Fruit fly (Drosophila melanogaster) whole organism, embryonic: Measurements from ENCODE around the gene Cyp12a5.
A peak's percentile ranks its signal among the peaks of the same experiment; 100 is the strongest.

Experiments used
- Adf1 ChIP-seq: fragments of 200-800 bp; sonication (Bioruptor generic); IDR thresholded peaks from 2 replicates; pipeline ENCODE4 v1.3.6; 2022; ENCODE audit warnings: missing biosample characterization, missing genetic modification characterization
- Awh ChIP-seq: fragments of 200-800 bp; sonication (Bioruptor generic); IDR thresholded peaks from 2 replicates; pipeline ENCODE4, ENCODE4 v1.3.6; 2022; ENCODE audit warnings: missing biosample characterization, missing genetic modification characterization
- BEAF-32 ChIP-seq: fragments of 200-800 bp; sonication (Bioruptor generic); optimal IDR thresholded peaks from 3 replicates; lab custom pipeline; 2017; ENCODE audit warnings: missing biosample characterization, missing genetic modification characterization, mild to moderate bottlenecking, moderate library complexity, missing genetic modification reagents
- CG10979 ChIP-seq: fragments of 200-800 bp; sonication (Bioruptor generic); optimal IDR thresholded peaks from 2 replicates; lab custom pipeline; 2018; ENCODE audit warnings: missing biosample characterization, mild to moderate bottlenecking, missing genetic modification characterization, moderate library complexity
- CG11247 ChIP-seq: fragments of 200-800 bp; sonication (Bioruptor generic); IDR thresholded peaks from 2 replicates; pipeline ENCODE4 v1.3.6; 2022; ENCODE audit warnings: missing biosample characterization, missing genetic modification characterization
- CG11504 ChIP-seq: fragments of 200-800 bp; sonication (Bioruptor generic); optimal IDR thresholded peaks from 3 replicates; lab custom pipeline; 2019; ENCODE audit warnings: missing biosample characterization, mild to moderate bottlenecking, missing genetic modification characterization, moderate library complexity
- CG11560 ChIP-seq: fragments of 200-800 bp; sonication (Bioruptor generic); IDR thresholded peaks from 3 replicates; pipeline ENCODE4 v1.3.6; 2022; ENCODE audit warnings: missing biosample characterization, missing genetic modification characterization
- CG12104 ChIP-seq: fragments of 200-800 bp; sonication (Bioruptor generic); optimal IDR thresholded peaks from 3 replicates; lab custom pipeline; 2016; ENCODE audit warnings: missing biosample characterization, missing genetic modification characterization
- CG12391 ChIP-seq: fragments of 200-800 bp; sonication (Bioruptor generic); optimal IDR thresholded peaks from 3 replicates; lab custom pipeline; 2018; ENCODE audit warnings: missing biosample characterization, mild to moderate bottlenecking, missing genetic modification characterization, moderate library complexity
- CG12942 ChIP-seq: fragments of 200-800 bp; sonication (Bioruptor generic); optimal IDR thresholded peaks from 3 replicates; lab custom pipeline; 2016; ENCODE audit warnings: missing biosample characterization, missing genetic modification characterization
- CG13424 ChIP-seq: fragments of 200-800 bp; sonication (Bioruptor generic); optimal IDR thresholded peaks from 2 replicates; lab custom pipeline; 2019; ENCODE audit warnings: missing biosample characterization, mild to moderate bottlenecking, missing genetic modification characterization, moderate library complexity
- CG14710 ChIP-seq: fragments of 200-800 bp; sonication (Bioruptor generic); optimal IDR thresholded peaks from 3 replicates; lab custom pipeline; 2019; ENCODE audit warnings: missing biosample characterization, mild to moderate bottlenecking, missing genetic modification characterization, moderate library complexity
- CG15073 ChIP-seq: fragments of 200-800 bp; sonication (Bioruptor generic); optimal IDR thresholded peaks from 2 replicates; lab custom pipeline; 2016; ENCODE audit warnings: missing biosample characterization, missing genetic modification characterization
- CG15601 ChIP-seq: fragments of 200-800 bp; sonication (Bioruptor generic); optimal IDR thresholded peaks from 3 replicates; lab custom pipeline; 2019; ENCODE audit warnings: missing biosample characterization, mild to moderate bottlenecking, missing genetic modification characterization, moderate library complexity
- CG17186 ChIP-seq: fragments of 200-800 bp; sonication (Bioruptor generic); optimal IDR thresholded peaks from 3 replicates; lab custom pipeline; 2017; ENCODE audit warnings: missing biosample characterization, missing genetic modification reagents, missing genetic modification characterization
- CG17361 ChIP-seq: fragments of 200-800 bp; sonication (Bioruptor generic); IDR thresholded peaks from 3 replicates; pipeline ENCODE4 v1.3.6; 2022; ENCODE audit warnings: missing biosample characterization, missing genetic modification characterization
- CG18262 ChIP-seq: fragments of 200-800 bp; optimal IDR thresholded peaks from 3 replicates; lab custom pipeline; 2019; ENCODE audit warnings: missing biosample characterization, mild to moderate bottlenecking, missing genetic modification characterization, moderate library complexity
- CG3065 ChIP-seq: fragments of 200-800 bp; sonication (Bioruptor generic); optimal IDR thresholded peaks from 2 replicates; lab custom pipeline; 2016; ENCODE audit warnings: missing biosample characterization, missing genetic modification characterization
- CG31365 ChIP-seq: fragments of 200-800 bp; sonication (Bioruptor generic); optimal IDR thresholded peaks from 2 replicates; lab custom pipeline; 2018; ENCODE audit warnings: missing biosample characterization, mild to moderate bottlenecking, missing genetic modification characterization
- CG31441 ChIP-seq: fragments of 200-800 bp; sonication (Bioruptor generic); IDR thresholded peaks from 2 replicates; pipeline ENCODE4 v1.3.6; 2022; ENCODE audit warnings: missing biosample characterization, missing genetic modification characterization
- CG4282 ChIP-seq: fragments of 200-800 bp; sonication (Bioruptor generic); optimal IDR thresholded peaks from 2 replicates; lab custom pipeline; 2016; ENCODE audit warnings: missing biosample characterization, missing genetic modification characterization
- CG4424 ChIP-seq: fragments of 200-800 bp; sonication (Bioruptor generic); optimal IDR thresholded peaks from 3 replicates; lab custom pipeline; 2016; ENCODE audit warnings: missing biosample characterization, missing genetic modification characterization
- CG4730 ChIP-seq: fragments of 200-800 bp; sonication (Bioruptor generic); IDR thresholded peaks from 2 replicates; pipeline ENCODE4 v1.3.6; 2022; ENCODE audit warnings: missing biosample characterization, missing genetic modification characterization
- CG5180 ChIP-seq: fragments of 200-800 bp; sonication (Bioruptor generic); optimal IDR thresholded peaks from 3 replicates; lab custom pipeline; 2017; ENCODE audit warnings: missing biosample characterization, missing genetic modification characterization, mild to moderate bottlenecking, moderate library complexity, missing genetic modification reagents
- CG5953 ChIP-seq: fragments of 200-800 bp; sonication (Bioruptor generic); IDR thresholded peaks from 2 replicates; pipeline ENCODE4 v1.3.6; 2022; ENCODE audit warnings: missing biosample characterization, missing genetic modification characterization
- CG6175 ChIP-seq: fragments of 200-800 bp; sonication (Bioruptor generic); IDR thresholded peaks from 3 replicates; pipeline ENCODE4 v1.3.6; 2022; ENCODE audit warnings: missing biosample characterization, missing genetic modification characterization
- CG6654 ChIP-seq: fragments of 200-800 bp; sonication (Bioruptor generic); optimal IDR thresholded peaks from 2 replicates; lab custom pipeline; 2017; ENCODE audit warnings: missing biosample characterization, mild to moderate bottlenecking, missing genetic modification characterization
- CG8290 ChIP-seq, 3 experiments: fragments of 200-800 bp; sonication (Bioruptor generic); optimal IDR thresholded peaks; 2 replicates each; lab custom pipeline; 2016 to 2019; ENCODE audit warnings: missing biosample characterization in 3 of 3, missing genetic modification characterization in 3 of 3, mild to moderate bottlenecking in 2 of 3, moderate library complexity in 1 of 3
- CG8359 ChIP-seq: fragments of 200-800 bp; sonication (Bioruptor generic); optimal IDR thresholded peaks from 2 replicates; lab custom pipeline; 2017; ENCODE audit warnings: missing biosample characterization, mild to moderate bottlenecking, missing genetic modification characterization, borderline replicate concordance
- CG9727 ChIP-seq: fragments of 200-800 bp; sonication (Bioruptor generic); optimal IDR thresholded peaks from 3 replicates; lab custom pipeline; 2017; ENCODE audit warnings: missing biosample characterization, mild to moderate bottlenecking, missing genetic modification characterization
- Chrac-16 ChIP-seq: fragments of 200-800 bp; sonication (Bioruptor generic); optimal IDR thresholded peaks from 3 replicates; lab custom pipeline; 2016; ENCODE audit warnings: missing biosample characterization, missing genetic modification characterization
- D19A ChIP-seq: fragments of 200-800 bp; optimal IDR thresholded peaks from 3 replicates; lab custom pipeline; 2019; ENCODE audit warnings: missing biosample characterization, mild to moderate bottlenecking, missing genetic modification characterization, moderate library complexity
- Hr3 ChIP-seq: fragments of 200-800 bp; sonication (Bioruptor generic); optimal IDR thresholded peaks from 3 replicates; lab custom pipeline; 2016; ENCODE audit warnings: missing biosample characterization, missing genetic modification characterization
- Hr78 ChIP-seq, 2 experiments: fragments of 200-800 bp in 1 of 2; fragments of >200 bp in 1 of 2; sonication (Bioruptor generic) in 1 of 2; optimal IDR thresholded peaks; 2 replicates each; lab custom pipeline; 2017 to 2019; ENCODE audit warnings: missing biosample characterization in 2 of 2, missing genetic modification characterization in 2 of 2, mild to moderate bottlenecking in 1 of 2, moderate library complexity in 1 of 2
- Oli ChIP-seq: fragments of 200-800 bp; sonication (Bioruptor generic); optimal IDR thresholded peaks from 2 replicates; lab custom pipeline; 2018; ENCODE audit warnings: missing biosample characterization, mild to moderate bottlenecking, missing genetic modification characterization, moderate library complexity
- Rx ChIP-seq: fragments of 200-800 bp; sonication (Bioruptor generic); IDR thresholded peaks from 2 replicates; pipeline ENCODE4 v1.3.6; 2022; ENCODE audit warnings: missing biosample characterization, missing genetic modification characterization
- amos ChIP-seq: fragments of 200-800 bp; sonication (Bioruptor generic); IDR thresholded peaks from 2 replicates; pipeline ENCODE4 v1.3.6; 2022; ENCODE audit warnings: missing biosample characterization, missing genetic modification characterization; ENCODE audit not compliant: partially characterized antibody
- ara ChIP-seq: fragments of 200-800 bp; sonication (Bioruptor generic); IDR thresholded peaks from 2 replicates; pipeline ENCODE4 v1.3.6; 2022; ENCODE audit warnings: missing biosample characterization, missing genetic modification characterization
- bsh ChIP-seq, 2 experiments: fragments of 200-800 bp; sonication (Bioruptor generic); optimal IDR thresholded peaks; 2 replicates each; lab custom pipeline; 2017 to 2018; ENCODE audit warnings: mild to moderate bottlenecking in 2 of 2, missing biosample characterization in 2 of 2, missing genetic modification characterization in 2 of 2, moderate library complexity in 1 of 2
- chif ChIP-seq, 2 experiments: fragments of 200-800 bp; sonication (Bioruptor generic); optimal IDR thresholded peaks; 3 replicates each; lab custom pipeline; 2016; ENCODE audit warnings: missing biosample characterization in 2 of 2, missing genetic modification characterization in 2 of 2
- chn ChIP-seq: fragments of 200-800 bp; sonication (Bioruptor generic); optimal IDR thresholded peaks from 2 replicates; lab custom pipeline; 2016; ENCODE audit warnings: missing biosample characterization, missing genetic modification characterization
- dm ChIP-seq: fragments of 200-800 bp; sonication (Bioruptor generic); optimal IDR thresholded peaks from 3 replicates; lab custom pipeline; 2016; ENCODE audit warnings: missing biosample characterization, missing genetic modification characterization
- dmrt11E ChIP-seq: fragments of 200-800 bp; sonication (Bioruptor generic); optimal IDR thresholded peaks from 3 replicates; lab custom pipeline; 2018; ENCODE audit warnings: missing biosample characterization, mild to moderate bottlenecking, missing genetic modification characterization, moderate library complexity
- eve ChIP-seq, 2 experiments: fragments of >200 bp; optimal IDR thresholded peaks; 2 replicates each; lab custom pipeline; 2017; ENCODE audit warnings: missing biosample characterization in 2 of 2, missing genetic modification characterization in 2 of 2
- gem ChIP-seq: fragments of 200-800 bp; sonication (Bioruptor generic); optimal IDR thresholded peaks from 2 replicates; lab custom pipeline; 2019; ENCODE audit warnings: missing biosample characterization, mild to moderate bottlenecking, missing genetic modification characterization, moderate library complexity
- kni ChIP-seq: fragments of 200-800 bp; sonication (Bioruptor generic); optimal IDR thresholded peaks from 3 replicates; lab custom pipeline; 2017; ENCODE audit warnings: mild to moderate bottlenecking, missing biosample characterization, missing genetic modification reagents, missing genetic modification characterization
- nerfin-1 ChIP-seq: fragments of 200-800 bp; sonication (Bioruptor generic); optimal IDR thresholded peaks from 3 replicates; lab custom pipeline; 2019; ENCODE audit warnings: missing biosample characterization, mild to moderate bottlenecking, missing genetic modification characterization, moderate library complexity
- nmo ChIP-seq: fragments of 200-800 bp; sonication (Bioruptor generic); optimal IDR thresholded peaks from 2 replicates; lab custom pipeline; 2018; ENCODE audit warnings: missing biosample characterization, mild to moderate bottlenecking, missing genetic modification characterization, moderate library complexity
- sens ChIP-seq: fragments of 200-800 bp; sonication (Bioruptor generic); peaks from one replicate; lab custom pipeline; 2016; ENCODE audit warnings: missing biosample characterization, missing genetic modification characterization
- shn ChIP-seq: fragments of 200-800 bp; sonication (Bioruptor generic); optimal IDR thresholded peaks from 3 replicates; lab custom pipeline; 2016; ENCODE audit warnings: missing biosample characterization, missing genetic modification characterization

Gene Cyp12a5

DNA sequence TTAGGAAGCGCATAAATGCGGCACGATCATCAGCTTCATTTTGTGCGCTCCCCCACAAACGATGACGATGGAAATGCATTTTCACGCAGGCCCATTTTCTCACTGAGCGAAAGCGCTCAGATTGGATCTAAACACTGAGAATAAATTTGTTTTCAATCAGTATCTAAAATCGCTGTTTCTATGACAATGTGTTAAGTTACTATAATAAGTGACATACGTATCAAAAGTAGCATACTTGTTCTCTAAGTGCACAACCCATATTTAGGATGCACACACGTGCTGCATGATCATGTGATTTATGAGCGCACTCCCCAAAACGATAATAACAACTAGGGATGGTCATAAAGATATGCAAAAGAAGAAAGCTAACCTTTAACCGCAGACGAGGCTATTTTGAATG, 24.3 kb upstream of the Cyp12a5 start (continued):
- TF ChIP-seq CG10979 (tag; lab: Kevin White, UChicago) (peak; percentile 60), nmo (GFP tag; lab: Kevin White, UChicago) (peak; percentile 26), CG4730 (GFP tag; lab: Robert Waterston, UW) (no peak), CG6654 (GFP tag; lab: Kevin White, UChicago) (no peak), CG15073 (GFP tag; lab: Kevin White, UChicago) (no peak), CG12104 (GFP tag; lab: Kevin White, UChicago) (no peak), chif (GFP tag; optimal IDR thresholded peaks at IDR 0.05; lab: Kevin White, UChicago) (peak in 1 of 2 experiments; percentile 37), CG8290 (GFP tag; optimal IDR thresholded peaks at IDR 0.05; lab: Kevin White, UChicago) (peak; percentile 1), CG8290 (tag; optimal IDR thresholded peaks at IDR 0.05; lab: Kevin White, UChicago) (no peak), Chrac-16 (GFP tag; lab: Kevin White, UChicago) (peak; percentile 25), CG5180 (no peak), Hr3 (GFP tag; lab: Kevin White, UChicago) (no peak), Hr78 (GFP tag; optimal IDR thresholded peaks at IDR 0.05; lab: Kevin White, UChicago) (peak in 1 of 2 experiments; percentile 10), CG11560 (tag; lab: Robert Waterston, UW) (no peak), CG15601 (tag; lab: Kevin White, UChicago) (peak; percentile 53), CG9727 (no peak), Oli (tag; lab: Kevin White, UChicago) (no peak), CG11504 (tag; lab: Kevin White, UChicago) (peak; percentile 2), CG8359 (no peak), dmrt11E (tag; lab: Kevin White, UChicago) (peak; percentile 38), sens (GFP tag; lab: Kevin White, UChicago) (peak; percentile 83), CG11247 (no peak), CG14710 (tag; lab: Kevin White, UChicago) (peak; percentile 29), CG6175 (no peak), nerfin-1 (tag; lab: Kevin White, UChicago) (no peak), CG5953 (no peak), CG13424 (peak; percentile 31), CG31441 (GFP tag; lab: Robert Waterston, UW) (peak; percentile 45; the same call in 1 of the 2 replicates), D19A (tag; lab: Kevin White, UChicago) (peak; percentile 43), ara (GFP tag; lab: Robert Waterston, UW) (peak; percentile 75), shn (GFP tag; lab: Kevin White, UChicago) (no peak), kni (GFP tag; lab: Kevin White, UChicago) (no peak), CG4282 (GFP tag; lab: Kevin White, UChicago) (no peak), CG3065 (no peak), gem (peak; percentile 37), CG12391 (peak; percentile 31), CG31365 (no peak), chn (peak; percentile 32), dm (GFP tag; lab: Kevin White, UChicago) (no peak), BEAF-32 (no peak), CG17361 (0 out of 3 replicates have a peak, but pooled peaks have one; percentile 42), amos (GFP tag; lab: Robert Waterston, UW) (no peak), CG17186 (GFP tag; lab: Kevin White, UChicago) (no peak), CG18262 (tag; lab: Kevin White, UChicago) (peak; percentile 65), Adf1 (GFP tag; lab: Robert Waterston, UW) (no peak), CG12942 (GFP tag; lab: Kevin White, UChicago) (no peak), eve (GFP tag; optimal IDR thresholded peaks at IDR 0.05; lab: Kevin White, UChicago) (peak in 1 of 2 experiments; percentile 78), bsh (GFP tag; optimal IDR thresholded peaks at IDR 0.05; lab: Kevin White, UChicago) (peak in 1 of 2 experiments; percentile 71), CG4424 (GFP tag; lab: Kevin White, UChicago) (peak; percentile 13), Awh (GFP tag; lab: Robert Waterston, UW) (0 out of 2 replicates have a peak, but pooled peaks have one; percentile 14), Rx (GFP tag; lab: Robert Waterston, UW) (no peak)
